Comparison of ENCODE assay signal across 2 fruit fly cellular contexts in the genomic region with DNA sequence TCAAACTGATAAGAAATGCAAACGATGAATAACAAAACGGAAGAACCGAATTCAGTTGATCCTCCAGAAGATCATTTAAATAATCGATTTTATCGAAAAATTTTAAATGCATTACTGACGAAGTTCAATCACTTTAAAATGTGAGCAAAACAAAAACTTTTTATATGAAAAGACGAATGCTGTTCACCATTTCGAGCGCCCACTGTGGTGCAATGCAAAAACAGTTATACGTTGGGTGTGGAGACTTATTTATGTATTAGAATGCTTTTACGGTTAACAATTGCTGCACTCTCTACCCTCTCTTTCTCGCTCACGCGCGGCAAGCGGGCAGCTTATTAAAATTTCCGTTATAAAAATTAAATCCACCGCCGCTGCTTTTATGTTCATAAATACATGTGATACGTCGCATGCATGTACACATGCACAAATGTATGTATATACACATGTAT.
TF ChIP-seq lines count a peak whose summit lies in the region.

No protein-coding gene starts in this region.

TF ChIP-seq in whole organism, embryonic, 481 proteins besides CTCF, POLR2A, EP300 and RAD21 (continued from another document and continues in another):
- TF ChIP-seq CG12299 (tag; optimal IDR thresholded peaks at IDR 0.05; lab: Kevin White, UChicago) (no peak), CG6689 (GFP tag; IDR thresholded peaks at IDR 0.05; lab: Robert Waterston, UW) (no peak), CG10654 (GFP tag; optimal IDR thresholded peaks at IDR 0.05; lab: Kevin White, UChicago) (no peak), CG11504 (tag; optimal IDR thresholded peaks at IDR 0.05; lab: Kevin White, UChicago) (no peak), CG16779 (GFP tag; IDR thresholded peaks at IDR 0.05; lab: Robert Waterston, UW) (no peak), cg (GFP tag; optimal IDR thresholded peaks at IDR 0.05; lab: Kevin White, UChicago) (peak; percentile 53), CG13123 (GFP tag; optimal IDR thresholded peaks at IDR 0.05; lab: Kevin White, UChicago) (no peak), CG15269 (tag; optimal IDR thresholded peaks at IDR 0.05; lab: Kevin White, UChicago) (no peak), gt (GFP tag; IDR thresholded peaks at IDR 0.05; lab: Robert Waterston, UW) (no peak), CG4360 (GFP tag; IDR thresholded peaks at IDR 0.05; lab: Robert Waterston, UW) (no peak), CG7745 (tag; optimal IDR thresholded peaks at IDR 0.05; lab: Kevin White, UChicago) (no peak), Xbp1 (GFP tag; optimal IDR thresholded peaks at IDR 0.05; lab: Kevin White, UChicago) (no peak), chm (GFP tag; IDR thresholded peaks at IDR 0.05; lab: Robert Waterston, UW) (no peak), CG10321 (GFP tag; IDR thresholded peaks at IDR 0.05; lab: Robert Waterston, UW) (no peak), CG1832 (GFP tag; optimal IDR thresholded peaks at IDR 0.05; lab: Kevin White, UChicago) (no peak), ttk (GFP tag; IDR thresholded peaks at IDR 0.05; lab: Robert Waterston, UW) (no peak), CG9932 (GFP tag; IDR thresholded peaks at IDR 0.05; lab: Robert Waterston, UW) (no peak), Dek (tag; optimal IDR thresholded peaks at IDR 0.05; lab: Kevin White, UChicago) (no peak), knrl (GFP tag; IDR thresholded peaks at IDR 0.05; lab: Robert Waterston, UW; ENCODE audit: partially characterized antibody) (no peak), CG4820 (GFP tag; optimal IDR thresholded peaks at IDR 0.05; lab: Kevin White, UChicago) (no peak), CG6813 (GFP tag; optimal IDR thresholded peaks at IDR 0.05; lab: Kevin White, UChicago) (no peak), Hr39 (optimal IDR thresholded peaks at IDR 0.05; lab: Kevin White, UChicago) (no peak), Drgx (GFP tag; IDR thresholded peaks at IDR 0.05; lab: Robert Waterston, UW) (0 out of 2 replicates have a peak, but pooled peaks have one; percentile 34), CG8359 (GFP tag; optimal IDR thresholded peaks at IDR 0.05; lab: Kevin White, UChicago; ENCODE audit: borderline replicate concordance) (no peak), exex (tag; optimal IDR thresholded peaks at IDR 0.05; lab: Kevin White, UChicago) (no peak), pan (optimal IDR thresholded peaks at IDR 0.05; lab: Kevin White, UChicago) (no peak), pan (GFP tag; optimal IDR thresholded peaks at IDR 0.05 in 1 of 2, IDR thresholded peaks at IDR 0.05 in 1 of 2) (no peak), BtbVII (GFP tag; optimal IDR thresholded peaks at IDR 0.05; lab: Kevin White, UChicago) (no peak), CG7357 (GFP tag; IDR thresholded peaks at IDR 0.05; lab: Robert Waterston, UW) (no peak), Mad (GFP tag; optimal IDR thresholded peaks at IDR 0.05; lab: Kevin White, UChicago) (no peak), fu2 (GFP tag; optimal IDR thresholded peaks at IDR 0.05; lab: Kevin White, UChicago) (no peak), nmo (GFP tag; optimal IDR thresholded peaks at IDR 0.05; lab: Kevin White, UChicago) (no peak), D (optimal IDR thresholded peaks at IDR 0.05; lab: Kevin White, UChicago) (no peak), D (GFP tag; optimal IDR thresholded peaks at IDR 0.05; lab: Kevin White, UChicago) (peak; percentile 7), Hr78 (GFP tag; optimal IDR thresholded peaks at IDR 0.05; lab: Kevin White, UChicago) (no peak), lola (GFP tag; optimal IDR thresholded peaks at IDR 0.05; lab: Kevin White, UChicago) (no peak), odd (GFP tag; optimal IDR thresholded peaks at IDR 0.05; lab: Kevin White, UChicago) (no peak), Dbx (GFP tag; IDR thresholded peaks at IDR 0.05; lab: Robert Waterston, UW) (no peak), Lpt (GFP tag; optimal IDR thresholded peaks at IDR 0.05; lab: Kevin White, UChicago) (no peak), kah (GFP tag; optimal IDR thresholded peaks at IDR 0.05; lab: Kevin White, UChicago) (no peak), CG1024 (GFP tag; IDR thresholded peaks at IDR 0.05; lab: Robert Waterston, UW) (no peak), CG17912 (GFP tag; optimal IDR thresholded peaks at IDR 0.05; lab: Kevin White, UChicago) (no peak), gce (GFP tag; IDR thresholded peaks at IDR 0.05; lab: Robert Waterston, UW) (no peak), CG9876 (GFP tag; optimal IDR thresholded peaks at IDR 0.05; lab: Kevin White, UChicago) (no peak), Atf6 (GFP tag; IDR thresholded peaks at IDR 0.05; lab: Robert Waterston, UW) (no peak), crp (GFP tag; optimal IDR thresholded peaks at IDR 0.05; lab: Kevin White, UChicago) (no peak), unpg (GFP tag; optimal IDR thresholded peaks at IDR 0.05; lab: Kevin White, UChicago) (no peak), ab (GFP tag; optimal IDR thresholded peaks at IDR 0.05; lab: Kevin White, UChicago) (no peak), CG12659 (GFP tag; optimal IDR thresholded peaks at IDR 0.05; lab: Kevin White, UChicago) (no peak), bcd (GFP tag; optimal IDR thresholded peaks at IDR 0.05; lab: Kevin White, UChicago) (no peak), row (GFP tag; IDR thresholded peaks at IDR 0.05; lab: Robert Waterston, UW) (0 out of 3 replicates have a peak, but pooled peaks have one; percentile 12), Adf1 (GFP tag; IDR thresholded peaks at IDR 0.05; lab: Robert Waterston, UW) (no peak), Sox100B (GFP tag; optimal IDR thresholded peaks at IDR 0.05; lab: Kevin White, UChicago) (no peak), Ada2b (GFP tag; IDR thresholded peaks at IDR 0.05; lab: Robert Waterston, UW) (no peak), cwo (GFP tag; optimal IDR thresholded peaks at IDR 0.05; lab: Kevin White, UChicago) (no peak), CkIIα-i1 (GFP tag; IDR thresholded peaks at IDR 0.05; lab: Robert Waterston, UW) (no peak), oc (tag; optimal IDR thresholded peaks at IDR 0.05; lab: Kevin White, UChicago) (peak; percentile 47), D19B (GFP tag; optimal IDR thresholded peaks at IDR 0.05; lab: Kevin White, UChicago) (no peak), ash1 (GFP tag; optimal IDR thresholded peaks at IDR 0.05; lab: Kevin White, UChicago) (no peak), CG10543 (GFP tag; optimal IDR thresholded peaks at IDR 0.05; lab: Kevin White, UChicago) (no peak), CG18476 (GFP tag; optimal IDR thresholded peaks at IDR 0.05; lab: Kevin White, UChicago) (no peak), Gsc (GFP tag; IDR thresholded peaks at IDR 0.05; lab: Robert Waterston, UW) (no peak), CG12219 (GFP tag; optimal IDR thresholded peaks at IDR 0.05; lab: Kevin White, UChicago) (no peak), psq (GFP tag; optimal IDR thresholded peaks at IDR 0.05; lab: Kevin White, UChicago) (no peak), kni (GFP tag; optimal IDR thresholded peaks at IDR 0.05; lab: Kevin White, UChicago) (peak; percentile 36), CG7786 (GFP tag; optimal IDR thresholded peaks at IDR 0.05; lab: Kevin White, UChicago) (no peak), CG34224 (GFP tag; IDR thresholded peaks at IDR 0.05; lab: Robert Waterston, UW; ENCODE audit: partially characterized antibody) (no peak)

TF ChIP-seq in whole organism, prepupa, 60 proteins besides CTCF, POLR2A, EP300 and RAD21 (continued from another document):
- TF ChIP-seq net (GFP tag; optimal IDR thresholded peaks at IDR 0.05; lab: Kevin White, UChicago), result peak; percentile 31
- TF ChIP-seq Sox102F (GFP tag; optimal IDR thresholded peaks at IDR 0.05; lab: Kevin White, UChicago), result peak; percentile 22
- TF ChIP-seq Ets21C (GFP tag; optimal IDR thresholded peaks at IDR 0.05; lab: Kevin White, UChicago), result no peak
- TF ChIP-seq fd85E (GFP tag; optimal IDR thresholded peaks at IDR 0.05; lab: Kevin White, UChicago), result no peak
- no peak for TF ChIP-seq Sox15 (GFP tag; optimal IDR thresholded peaks at IDR 0.05; lab: Kevin White, UChicago)
- TF ChIP-seq acj6 (GFP tag; optimal IDR thresholded peaks at IDR 0.05; lab: Kevin White, UChicago), result peak; percentile 8
- no peak for TF ChIP-seq Lpt (GFP tag; optimal IDR thresholded peaks at IDR 0.05; lab: Kevin White, UChicago)
- no peak for TF ChIP-seq CG6792 (GFP tag; optimal IDR thresholded peaks at IDR 0.05; lab: Kevin White, UChicago)
- peak; percentile 44 for TF ChIP-seq Hr39 (GFP tag; optimal IDR thresholded peaks at IDR 0.05; lab: Kevin White, UChicago)
